Fruit fly (Drosophila melanogaster) whole organism, adult: Measurements from ENCODE around the gene CG8136.

Source experiments
- CG11617 ChIP-seq: fragments of 200-800 bp; sonication (Bioruptor generic); optimal IDR thresholded peaks from 2 replicates; lab custom pipeline; 2017; ENCODE audit warnings: mild to moderate bottlenecking, missing biosample characterization, missing genetic modification reagents, missing genetic modification characterization
- CG12768 ChIP-seq: fragments of 200-800 bp; sonication (Bioruptor generic); optimal IDR thresholded peaks from 2 replicates; lab custom pipeline; 2017; ENCODE audit warnings: missing biosample characterization, missing genetic modification characterization, mild to moderate bottlenecking, moderate library complexity, missing genetic modification reagents
- CG14711 ChIP-seq: fragments of 200-800 bp; sonication (Bioruptor generic); optimal IDR thresholded peaks from 2 replicates; lab custom pipeline; 2018; ENCODE audit warnings: missing biosample characterization, mild to moderate bottlenecking, missing genetic modification characterization, moderate library complexity
- CG1620 ChIP-seq: fragments of 200-800 bp; sonication (Bioruptor generic); optimal IDR thresholded peaks from 2 replicates; lab custom pipeline; 2016; ENCODE audit warnings: missing biosample characterization, missing genetic modification characterization
- CG33017 ChIP-seq: fragments of 200-800 bp; sonication (Bioruptor generic); optimal IDR thresholded peaks from 2 replicates; lab custom pipeline; 2018; ENCODE audit warnings: missing biosample characterization, mild to moderate bottlenecking, missing genetic modification characterization, moderate library complexity
- CG5204 ChIP-seq: fragments of 200-800 bp; sonication (Bioruptor generic); optimal IDR thresholded peaks from 2 replicates; lab custom pipeline; 2016; ENCODE audit warnings: missing biosample characterization, missing genetic modification characterization
- CG7045 ChIP-seq: fragments of 200-800 bp; sonication (Bioruptor generic); optimal IDR thresholded peaks from 2 replicates; lab custom pipeline; 2017; ENCODE audit warnings: missing biosample characterization, mild to moderate bottlenecking, missing genetic modification characterization
- CG7101 ChIP-seq: fragments of 200-800 bp; sonication (Bioruptor generic); optimal IDR thresholded peaks from 2 replicates; lab custom pipeline; 2018; ENCODE audit warnings: missing biosample characterization, mild to moderate bottlenecking, missing genetic modification characterization, moderate library complexity
- Clk ChIP-seq: fragments of 200-800 bp; sonication (Bioruptor generic); optimal IDR thresholded peaks from 2 replicates; lab custom pipeline; 2017; ENCODE audit warnings: missing biosample characterization, missing genetic modification characterization
- Crg-1 ChIP-seq: fragments of 200-800 bp; sonication (Bioruptor generic); optimal IDR thresholded peaks from 2 replicates; lab custom pipeline; 2016; ENCODE audit warnings: missing biosample characterization, missing genetic modification characterization
- Hr96 ChIP-seq: fragments of 200-800 bp; sonication (Bioruptor generic); optimal IDR thresholded peaks from 2 replicates; lab custom pipeline; 2016; ENCODE audit warnings: missing biosample characterization, missing genetic modification characterization
- Mnt ChIP-seq: fragments of 200-800 bp; sonication (Bioruptor generic); optimal IDR thresholded peaks from 2 replicates; lab custom pipeline; 2016; ENCODE audit warnings: missing biosample characterization, mild to moderate bottlenecking, missing genetic modification characterization
- bab1 ChIP-seq: fragments of 200-800 bp; sonication (Bioruptor generic); optimal IDR thresholded peaks from 3 replicates; lab custom pipeline; 2019; ENCODE audit warnings: missing biosample characterization, mild to moderate bottlenecking, missing genetic modification characterization, moderate library complexity
- cic ChIP-seq: fragments of 200-800 bp; sonication (Bioruptor generic); optimal IDR thresholded peaks from 2 replicates; lab custom pipeline; 2017; ENCODE audit warnings: missing biosample characterization, mild to moderate bottlenecking, missing genetic modification characterization, moderate library complexity
- cnc ChIP-seq, 2 experiments: fragments of >200 bp; optimal IDR thresholded peaks; 2 replicates each; lab custom pipeline; 2017
- kay ChIP-seq: fragments of 200-800 bp; sonication (Bioruptor generic); peaks from one replicate; lab custom pipeline; 2016; ENCODE audit warnings: missing biosample characterization, missing genetic modification characterization, borderline replicate concordance
- ovo ChIP-seq: fragments of 200-800 bp; sonication (Bioruptor generic); optimal IDR thresholded peaks from 2 replicates; lab custom pipeline; 2016; ENCODE audit warnings: missing biosample characterization, missing genetic modification characterization
- pad ChIP-seq: fragments of 200-800 bp; sonication (Bioruptor generic); optimal IDR thresholded peaks from 3 replicates; lab custom pipeline; 2017; ENCODE audit warnings: missing biosample characterization, missing genetic modification characterization, mild to moderate bottlenecking, moderate library complexity, missing genetic modification reagents
- tj ChIP-seq: fragments of 200-800 bp; sonication (Bioruptor generic); optimal IDR thresholded peaks from 3 replicates; lab custom pipeline; 2017; ENCODE audit warnings: missing biosample characterization, mild to moderate bottlenecking, missing genetic modification characterization, moderate library complexity
- toe ChIP-seq: fragments of 200-800 bp; sonication (Bioruptor generic); optimal IDR thresholded peaks from 2 replicates; lab custom pipeline; 2016; ENCODE audit warnings: missing biosample characterization, missing genetic modification characterization

CG8136 gene

DNA sequence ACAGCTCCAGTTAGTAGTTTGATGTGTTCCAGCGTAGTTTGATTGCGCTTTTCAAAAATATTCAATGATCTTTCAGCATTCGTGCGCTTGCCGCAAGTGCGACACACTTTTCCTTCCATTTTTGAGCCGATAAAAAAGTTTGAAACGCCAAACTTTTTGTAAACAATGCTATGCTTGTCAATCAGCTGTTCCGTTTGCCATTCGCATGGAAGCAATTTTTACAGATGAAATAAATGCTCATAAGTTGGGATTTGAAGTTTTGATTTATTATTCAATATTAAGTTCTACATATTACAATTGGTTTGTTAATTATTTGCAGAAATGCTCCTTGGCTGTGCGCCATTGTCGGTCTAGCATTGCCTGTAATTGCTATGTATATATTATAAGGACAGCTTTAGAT, 8.4 kb downstream of the CG8136 start, which contains the start of gene ranshi:
TSS of gene ranshi (minus strand) at position 152 of the 400 bp plus-strand sequence.
- TF ChIP-seq Crg-1 (GFP tag; lab: Kevin White, UChicago) (no peak), kay (GFP tag; lab: Kevin White, UChicago) (peak; percentile 39)

DNA sequence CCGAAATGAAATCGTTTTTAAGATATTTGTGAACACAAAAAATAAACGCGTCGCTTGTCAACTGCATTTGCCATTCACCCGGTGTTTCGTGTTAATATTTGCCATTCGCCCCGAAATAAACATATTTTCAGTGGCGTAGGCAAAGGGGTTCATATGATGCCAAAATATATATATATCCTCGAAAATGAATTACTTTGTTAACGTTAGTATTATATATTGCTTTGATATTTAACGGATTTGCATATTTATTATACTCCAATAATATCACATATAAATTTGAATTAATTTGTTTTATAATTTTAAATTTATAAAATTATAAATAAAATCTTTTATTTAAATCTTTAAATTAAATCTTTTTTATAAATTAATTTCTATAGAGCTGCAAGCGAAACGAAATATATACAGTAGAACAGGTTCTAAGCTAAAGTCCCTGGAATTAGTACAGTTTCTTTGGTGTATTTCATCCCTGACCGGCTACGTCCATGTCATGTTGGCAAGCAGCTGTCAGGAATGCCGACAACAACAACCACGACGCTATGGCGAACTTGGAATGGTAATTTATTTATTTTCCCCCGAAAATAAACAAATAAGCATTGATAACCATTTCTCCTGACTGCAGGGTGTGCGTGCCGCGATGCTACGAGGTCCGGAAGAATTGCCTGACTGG, 10.6 kb downstream of the CG8136 start, which contains the start of the genes M1BP and CG8202:
TSS of gene M1BP (minus strand) at position 102 of the 667 bp plus-strand sequence.
TSS of gene CG8202 (plus strand) at position 495 of the 667 bp plus-strand sequence.
- TF ChIP-seq CG14711 (tag; lab: Kevin White, UChicago), result peak; percentile 84
- TF ChIP-seq toe, result peak; percentile 74
- TF ChIP-seq bab1 (GFP tag; lab: Kevin White, UChicago), result peak; percentile 75
- TF ChIP-seq CG7101, result peak; percentile 93
- peak; percentile 1 for TF ChIP-seq cic (GFP tag; lab: Kevin White, UChicago)
- peak; percentile 1 for TF ChIP-seq Clk (GFP tag; lab: Kevin White, UChicago)
- peak; percentile 25 for TF ChIP-seq kay (GFP tag; lab: Kevin White, UChicago)
- no peak for TF ChIP-seq Hr96 (GFP tag; lab: Kevin White, UChicago)
- TF ChIP-seq CG12768 (GFP tag; lab: Kevin White, UChicago), result peak; percentile 93
- peak; percentile 96 for TF ChIP-seq CG11617 (GFP tag; lab: Kevin White, UChicago)
- TF ChIP-seq cnc (optimal IDR thresholded peaks at IDR 0.05; lab: Kevin White, UChicago), result no peak
- TF ChIP-seq tj (GFP tag; lab: Kevin White, UChicago), result peak; percentile 76
- TF ChIP-seq CG33017 (tag; lab: Kevin White, UChicago), result peak; percentile 90
- no peak for TF ChIP-seq CG5204 (GFP tag; lab: Kevin White, UChicago)
- TF ChIP-seq CG7045 (GFP tag; lab: Kevin White, UChicago), result peak; percentile 92
- peak; percentile 77 for TF ChIP-seq pad
- TF ChIP-seq Crg-1 (GFP tag; lab: Kevin White, UChicago), result peak; percentile 67
- TF ChIP-seq CG1620 (GFP tag; lab: Kevin White, UChicago), result peak; percentile 68
- TF ChIP-seq ovo (GFP tag; lab: Kevin White, UChicago), result peak; percentile 73
- TF ChIP-seq Mnt (GFP tag; lab: Kevin White, UChicago), result peak; percentile 53

dm6 chr3R:8739161-8739783, 18.1 kb downstream of the CG8136 start:
- TF ChIP-seq CG12768 (GFP tag; lab: Kevin White, UChicago) (no peak), tj (GFP tag; lab: Kevin White, UChicago) (no peak), Hr96 (GFP tag; lab: Kevin White, UChicago) (no peak), CG33017 (tag; lab: Kevin White, UChicago) (no peak), CG7045 (GFP tag; lab: Kevin White, UChicago) (no peak), CG11617 (GFP tag; lab: Kevin White, UChicago) (no peak), kay (GFP tag; lab: Kevin White, UChicago) (no peak), cnc (optimal IDR thresholded peaks at IDR 0.05; lab: Kevin White, UChicago) (no peak), Crg-1 (GFP tag; lab: Kevin White, UChicago) (no peak), cic (GFP tag; lab: Kevin White, UChicago) (no peak), Mnt (GFP tag; lab: Kevin White, UChicago) (no peak)

- TF ChIP-seq Crg-1 (GFP tag; lab: Kevin White, UChicago) (no peak), CG33017 (tag; lab: Kevin White, UChicago) (no peak), toe (no peak), pad (no peak), kay (GFP tag; lab: Kevin White, UChicago) (peak; percentile 55), ovo (GFP tag; lab: Kevin White, UChicago) (no peak), CG11617 (GFP tag; lab: Kevin White, UChicago) (no peak), CG1620 (GFP tag; lab: Kevin White, UChicago) (no peak), bab1 (GFP tag; lab: Kevin White, UChicago) (no peak)
Measured at dm6 chr3R:8740118-8740517, 18.9 kb downstream of the CG8136 start.

dm6 chr3R:8741248-8741647, 20.1 kb downstream of the CG8136 start:
- TF ChIP-seq Crg-1 (GFP tag; lab: Kevin White, UChicago) (no peak), Clk (GFP tag; lab: Kevin White, UChicago) (no peak), pad (no peak), toe (no peak), CG5204 (GFP tag; lab: Kevin White, UChicago) (no peak), CG11617 (GFP tag; lab: Kevin White, UChicago) (no peak), CG7045 (GFP tag; lab: Kevin White, UChicago) (no peak)

DNA sequence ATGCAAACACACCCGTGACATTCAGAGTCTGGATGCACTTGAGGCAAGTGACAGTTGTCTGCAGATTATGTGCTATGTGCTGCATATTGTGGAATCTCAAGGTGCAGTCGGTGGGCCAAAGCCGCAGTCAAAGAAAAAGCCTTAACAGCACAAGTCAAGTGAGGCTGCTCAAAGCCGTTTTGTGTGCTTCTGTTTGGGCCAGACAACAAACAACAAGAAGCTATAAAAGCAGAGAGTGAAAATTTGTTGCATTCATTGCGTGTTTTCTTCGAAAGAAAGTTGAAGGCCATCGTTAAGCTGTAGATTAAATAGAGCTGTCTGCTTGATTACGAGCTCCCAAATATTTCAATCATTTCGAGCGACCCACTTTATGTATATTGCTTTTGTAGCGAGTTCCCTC, 20.8 kb downstream of the CG8136 start:
- no peak for TF ChIP-seq CG11617 (GFP tag; lab: Kevin White, UChicago)
- no peak for TF ChIP-seq ovo (GFP tag; lab: Kevin White, UChicago)
- no peak for TF ChIP-seq bab1 (GFP tag; lab: Kevin White, UChicago)
- no peak for TF ChIP-seq CG7045 (GFP tag; lab: Kevin White, UChicago)
- TF ChIP-seq Crg-1 (GFP tag; lab: Kevin White, UChicago), result no peak
- no peak for TF ChIP-seq Hr96 (GFP tag; lab: Kevin White, UChicago)
